Worm (Caenorhabditis elegans): Measurements from ENCODE around the gene dhs-11.
A peak's percentile ranks its signal among the peaks of the same experiment; 100 is the strongest.

The dhs-11 gene

ce11 chrIII:10634034-10634433 lies 8.6 kb downstream of the dhs-11 start (continued):
- TF ChIP-seq aptf-3 (GFP tag; IDR thresholded peaks at IDR 0.05) (0 out of 2 replicates have a peak, but pooled peaks have one; percentile 45), chd-7 (tag; optimal IDR thresholded peaks at IDR 0.05) (peak; percentile 47), F39B2.1 (GFP tag; IDR thresholded peaks at IDR 0.05) (no peak), attf-3 (GFP tag; conservative IDR thresholded peaks at IDR 0.05) (no peak), tlf-1 (GFP tag; optimal IDR thresholded peaks at IDR 0.05) (no peak), Y53F4B.3 (GFP tag; IDR thresholded peaks at IDR 0.05) (no peak), F22D6.2 (tag; optimal IDR thresholded peaks at IDR 0.05) (no peak), athp-1 (tag; optimal IDR thresholded peaks at IDR 0.05) (peak; percentile 2), B0035.1 (tag; optimal IDR thresholded peaks at IDR 0.05) (no peak), cebp-1 (GFP tag; IDR thresholded peaks at IDR 0.05) (peak; percentile 16; the same call in 1 of the 2 replicates), cebp-1 (tag; optimal IDR thresholded peaks at IDR 0.05) (peak; percentile 78), bed-1 (GFP tag; IDR thresholded peaks at IDR 0.05) (no peak), D2030.7 (GFP tag; IDR thresholded peaks at IDR 0.05) (peak; percentile 33; the same call in 1 of the 2 replicates), F52B5.7 (tag; optimal IDR thresholded peaks at IDR 0.05) (no peak), tbp1 (GFP tag; optimal IDR thresholded peaks at IDR 0.05) (peak; percentile 21), F33H1.4 (GFP tag; IDR thresholded peaks at IDR 0.05) (no peak), nfyb-1 (GFP tag; IDR thresholded peaks at IDR 0.05) (peak; percentile 75), mel-28 (tag; optimal IDR thresholded peaks at IDR 0.05; ENCODE audit: borderline replicate concordance) (no peak), Y79H2A.3 (GFP tag; conservative IDR thresholded peaks at IDR 0.05) (no peak), snpc-4 (GFP tag; optimal IDR thresholded peaks at IDR 0.05) (peak; percentile 41), snpc-4 (tag; optimal IDR thresholded peaks at IDR 0.05) (peak; percentile 3 to 69 (median 62)), die-1 (tag; optimal IDR thresholded peaks at IDR 0.05) (no peak), hlh-26 (GFP tag; conservative IDR thresholded peaks at IDR 0.05) (no peak), ceh-91 (GFP tag; IDR thresholded peaks at IDR 0.05) (no peak), ztf-28 (GFP tag; IDR thresholded peaks at IDR 0.05) (no peak), nfya-2 (GFP tag; IDR thresholded peaks at IDR 0.05) (no peak), ceh-100 (GFP tag; IDR thresholded peaks at IDR 0.05) (no peak), nhr-80 (tag; optimal IDR thresholded peaks at IDR 0.05) (peak; percentile 71), repo-1 (tag; optimal IDR thresholded peaks at IDR 0.05) (no peak), zim-3 (tag; optimal IDR thresholded peaks at IDR 0.05) (no peak), egl-18 (GFP tag; IDR thresholded peaks at IDR 0.05) (no peak), rec-8 (tag; optimal IDR thresholded peaks at IDR 0.05) (no peak), let-607 (tag; optimal IDR thresholded peaks at IDR 0.05) (peak in 1 of 2 experiments; percentile 29), somi-1 (GFP tag; optimal IDR thresholded peaks at IDR 0.05) (no peak), zfh-2 (GFP tag; conservative IDR thresholded peaks at IDR 0.05) (peak; percentile 99), Y95B8A.8 (GFP tag; IDR thresholded peaks at IDR 0.05) (no peak), sea-2 (GFP tag; IDR thresholded peaks at IDR 0.05) (no peak), hlh-12 (tag; optimal IDR thresholded peaks at IDR 0.05) (no peak), C06A6.2 (GFP tag; conservative IDR thresholded peaks at IDR 0.05) (peak; percentile 49), madf-6 (GFP tag; IDR thresholded peaks at IDR 0.05) (peak; percentile 13; the same call in 1 of the 2 replicates), lsy-27 (tag; optimal IDR thresholded peaks at IDR 0.05; ENCODE audit: borderline replicate concordance, insufficient read depth) (no peak), ztf-26 (tag; optimal IDR thresholded peaks at IDR 0.05) (no peak), ztf-18 (tag; optimal IDR thresholded peaks at IDR 0.05) (peak; percentile 44), rpc-1 (optimal IDR thresholded peaks at IDR 0.05) (no peak), rpc-1 (tag; optimal IDR thresholded peaks at IDR 0.05) (no peak), mcd-1 (GFP tag; IDR thresholded peaks at IDR 0.05) (peak; percentile 82), lin-35 (GFP tag; optimal IDR thresholded peaks at IDR 0.05) (peak in 1 of 3 experiments; percentile 18), lsl-1 (GFP tag; optimal IDR thresholded peaks at IDR 0.05) (no peak), ekl-4 (GFP tag; IDR thresholded peaks at IDR 0.05) (peak; percentile 43; the same call in 1 of the 2 replicates), sdz-38 (tag; optimal IDR thresholded peaks at IDR 0.05) (no peak)
